Fruit fly (Drosophila melanogaster): ENCODE measurements around the gene CG8852.

CG8852 gene

DNA sequence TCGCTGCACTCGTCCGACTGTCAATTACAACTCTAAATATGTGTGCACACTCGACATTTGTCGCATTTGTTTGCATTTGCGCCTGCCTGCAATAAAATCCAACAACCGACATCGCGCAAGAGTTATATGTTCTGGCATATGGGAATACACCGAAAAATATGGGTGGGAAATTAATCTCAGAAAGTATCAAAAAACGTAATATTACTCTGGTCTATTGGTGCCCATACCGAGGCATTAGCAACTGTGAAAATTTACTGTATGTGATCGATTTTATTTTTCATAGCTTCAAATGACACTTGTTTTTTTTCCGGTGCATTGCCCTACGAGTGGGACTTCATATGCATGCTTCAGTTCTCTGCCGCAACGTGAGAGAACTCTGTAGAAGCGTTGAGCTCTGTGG, 49.0 kb downstream of the CG8852 start (continued):
- TF ChIP-seq Hr51 (GFP tag; optimal IDR thresholded peaks at IDR 0.05) (peak in 1 of 2 experiments; percentile 58), Drgx (GFP tag; IDR thresholded peaks at IDR 0.05) (peak; percentile 77), CG10321 (GFP tag; IDR thresholded peaks at IDR 0.05) (no peak), hb (GFP tag; IDR thresholded peaks at IDR 0.05; ENCODE audit: partially characterized antibody) (no peak), CG6654 (GFP tag; optimal IDR thresholded peaks at IDR 0.05) (peak; percentile 54), Kr (GFP tag; optimal IDR thresholded peaks at IDR 0.05) (peak; percentile 36), ap (GFP tag; IDR thresholded peaks at IDR 0.05) (0 out of 2 replicates have a peak, but pooled peaks have one; percentile 3), CG18599 (GFP tag; optimal IDR thresholded peaks at IDR 0.05) (peak; percentile 31), gcm (GFP tag; optimal IDR thresholded peaks at IDR 0.05) (peak; percentile 62), az2 (GFP tag; optimal IDR thresholded peaks at IDR 0.05) (peak; percentile 81), CG12391 (tag; optimal IDR thresholded peaks at IDR 0.05) (peak; percentile 77), CG33213 (GFP tag; optimal IDR thresholded peaks at IDR 0.05) (peak; percentile 78), Med (GFP tag) (peak; percentile 95), CG9727 (GFP tag; optimal IDR thresholded peaks at IDR 0.05) (peak; percentile 73), danr (GFP tag; IDR thresholded peaks at IDR 0.05) (peak; percentile 57), zfh1 (GFP tag; IDR thresholded peaks at IDR 0.05) (peak; percentile 93), CG2199 (GFP tag; IDR thresholded peaks at IDR 0.05) (peak; percentile 78; the same call in 1 of the 3 replicates), Hand (GFP tag; optimal IDR thresholded peaks at IDR 0.05) (no peak), CG13894 (tag; optimal IDR thresholded peaks at IDR 0.05) (no peak), sens (GFP tag) (peak; percentile 98), ftz-f1 (GFP tag; optimal IDR thresholded peaks at IDR 0.05) (no peak), CG33557 (GFP tag; optimal IDR thresholded peaks at IDR 0.05) (peak; percentile 80), CG2889 (GFP tag; IDR thresholded peaks at IDR 0.05) (no peak), Dref (GFP tag; IDR thresholded peaks at IDR 0.05) (no peak), CG6791 (GFP tag; IDR thresholded peaks at IDR 0.05; ENCODE audit: partially characterized antibody) (no peak), amos (GFP tag; IDR thresholded peaks at IDR 0.05; ENCODE audit: partially characterized antibody) (no peak), abd-A (tag; optimal IDR thresholded peaks at IDR 0.05) (no peak), run (tag; optimal IDR thresholded peaks at IDR 0.05) (peak; percentile 53), CG13624 (GFP tag; optimal IDR thresholded peaks at IDR 0.05) (peak; percentile 18), Sry-δ (GFP tag; optimal IDR thresholded peaks at IDR 0.05) (peak; percentile 25), Eip74EF (GFP tag; optimal IDR thresholded peaks at IDR 0.05) (peak in 1 of 2 experiments; percentile 41), inv (GFP tag; IDR thresholded peaks at IDR 0.05; ENCODE audit: partially characterized antibody) (no peak), BEAF-32 (GFP tag; optimal IDR thresholded peaks at IDR 0.05) (no peak), sens-2 (GFP tag; IDR thresholded peaks at IDR 0.05) (peak; percentile 77), CG2202 (tag; optimal IDR thresholded peaks at IDR 0.05) (peak; percentile 77), fd64A (GFP tag; optimal IDR thresholded peaks at IDR 0.05) (peak; percentile 74), C15 (GFP tag; IDR thresholded peaks at IDR 0.05) (peak; percentile 22; the same call in 1 of the 3 replicates), Dip2 (GFP tag; IDR thresholded peaks at IDR 0.05) (peak; percentile 33; the same call in 1 of the 2 replicates), tna (GFP tag; IDR thresholded peaks at IDR 0.05; ENCODE audit: partially characterized antibody) (no peak), twi (tag; optimal IDR thresholded peaks at IDR 0.05) (peak; percentile 80), unpg (GFP tag; optimal IDR thresholded peaks at IDR 0.05) (peak; percentile 87), her (GFP tag; optimal IDR thresholded peaks at IDR 0.05) (peak; percentile 53), Scr (GFP tag; IDR thresholded peaks at IDR 0.05; ENCODE audit: partially characterized antibody) (no peak), CG1832 (GFP tag; optimal IDR thresholded peaks at IDR 0.05) (no peak), CG15073 (GFP tag; optimal IDR thresholded peaks at IDR 0.05) (no peak), Bgb (GFP tag; IDR thresholded peaks at IDR 0.05; ENCODE audit: partially characterized antibody) (no peak), CG9876 (GFP tag; optimal IDR thresholded peaks at IDR 0.05) (peak; percentile 41), sob (GFP tag; IDR thresholded peaks at IDR 0.05) (peak; percentile 90), Trl (optimal IDR thresholded peaks at IDR 0.05) (no peak), Trl (GFP tag; optimal IDR thresholded peaks at IDR 0.05) (peak; percentile 70)

Data from whole organism, embryonic.